Fruit fly (Drosophila melanogaster) Kc167 (cell line): ENCODE data around the gene CG4313.

Experiments used
- Myc ChIP-seq: fragments of >200 bp; optimal IDR thresholded peaks from 2 replicates; lab custom pipeline; 2017; ENCODE audit warnings: missing external identifiers
- Sin3A ChIP-seq: fragments of >200 bp; optimal IDR thresholded peaks from 2 replicates; lab custom pipeline; 2018; ENCODE audit warnings: missing external identifiers
- h ChIP-seq: fragments of >200 bp; optimal IDR thresholded peaks from 3 replicates; lab custom pipeline; 2018; ENCODE audit warnings: missing external identifiers
- insv ChIP-seq: fragments of >200 bp; optimal IDR thresholded peaks from 3 replicates; lab custom pipeline; 2018; ENCODE audit warnings: missing external identifiers
- psq ChIP-seq: fragments of >200 bp; optimal IDR thresholded peaks from 2 replicates; lab custom pipeline; 2017; ENCODE audit warnings: missing external identifiers
- ttk ChIP-seq: sonication (Bioruptor generic); optimal IDR thresholded peaks from 2 replicates; lab custom pipeline; 2017; ENCODE audit warnings: missing external identifiers

The CG4313 gene

DNA sequence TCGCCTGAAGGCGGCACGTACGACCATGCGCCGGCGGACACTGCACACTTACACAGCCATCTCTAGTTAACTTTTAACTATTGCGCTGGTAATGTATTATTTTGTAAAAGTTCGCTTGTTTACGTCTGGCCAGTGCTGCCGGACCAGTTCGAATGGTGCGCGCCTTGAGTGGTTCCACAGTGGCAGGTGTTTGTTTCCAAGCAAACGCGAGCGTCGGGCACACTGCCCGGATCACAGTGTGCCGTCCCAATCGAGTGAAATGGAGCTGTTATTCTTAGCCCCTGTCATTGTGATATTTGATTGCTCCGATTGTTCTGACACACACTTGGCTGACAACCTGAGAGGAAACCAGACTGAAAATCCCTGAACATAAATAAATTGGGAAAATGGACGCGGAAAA is 31.7 kb downstream of the CG4313 start, which contains the start of gene CG4199:
Gene CG4199, minus strand, starts transcription at position 159 of the 400 bp plus-strand sequence.
- TF ChIP-seq ttk (lab: Kevin White, UChicago) (no peak), insv (no peak), Sin3A (lab: Kevin White, UChicago) (no peak), Myc (lab: Kevin White, UChicago) (no peak), h (lab: Kevin White, UChicago) (no peak), psq (no peak)

DNA sequence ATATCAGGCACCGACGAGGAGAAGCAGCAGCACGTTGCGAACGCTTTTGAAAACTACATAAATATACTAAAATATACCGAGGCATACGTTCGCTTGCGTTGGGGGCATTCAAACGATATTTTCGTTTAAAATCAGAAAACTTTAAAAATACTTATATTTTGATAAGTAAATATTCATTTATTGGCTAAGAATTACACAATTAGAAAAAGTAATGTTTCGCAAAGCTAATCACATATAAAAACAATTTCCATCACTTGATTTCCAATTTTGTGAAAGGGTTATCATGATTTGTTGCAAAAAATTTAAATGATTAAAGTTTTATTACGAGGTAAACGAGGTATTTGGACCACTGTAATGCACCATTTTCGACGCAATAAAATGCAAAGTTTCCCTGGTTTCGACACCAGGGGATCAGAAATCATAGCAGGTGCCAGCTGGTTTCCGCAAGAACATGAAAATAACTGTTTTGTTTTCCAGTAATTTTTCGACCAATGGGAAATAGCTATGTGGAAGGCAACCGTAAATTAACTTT is 34.2 kb downstream of the CG4313 start, which contains the start of gene CG4045:
Gene CG4045, minus strand, starts transcription at position 55 of the 532 bp plus-strand sequence.
- TF ChIP-seq psq = no peak
- TF ChIP-seq Myc (lab: Kevin White, UChicago) = no peak
- TF ChIP-seq Sin3A (lab: Kevin White, UChicago) = no peak
- no peak for TF ChIP-seq ttk (lab: Kevin White, UChicago)
- no peak for TF ChIP-seq h (lab: Kevin White, UChicago)
- no peak for TF ChIP-seq insv

DNA sequence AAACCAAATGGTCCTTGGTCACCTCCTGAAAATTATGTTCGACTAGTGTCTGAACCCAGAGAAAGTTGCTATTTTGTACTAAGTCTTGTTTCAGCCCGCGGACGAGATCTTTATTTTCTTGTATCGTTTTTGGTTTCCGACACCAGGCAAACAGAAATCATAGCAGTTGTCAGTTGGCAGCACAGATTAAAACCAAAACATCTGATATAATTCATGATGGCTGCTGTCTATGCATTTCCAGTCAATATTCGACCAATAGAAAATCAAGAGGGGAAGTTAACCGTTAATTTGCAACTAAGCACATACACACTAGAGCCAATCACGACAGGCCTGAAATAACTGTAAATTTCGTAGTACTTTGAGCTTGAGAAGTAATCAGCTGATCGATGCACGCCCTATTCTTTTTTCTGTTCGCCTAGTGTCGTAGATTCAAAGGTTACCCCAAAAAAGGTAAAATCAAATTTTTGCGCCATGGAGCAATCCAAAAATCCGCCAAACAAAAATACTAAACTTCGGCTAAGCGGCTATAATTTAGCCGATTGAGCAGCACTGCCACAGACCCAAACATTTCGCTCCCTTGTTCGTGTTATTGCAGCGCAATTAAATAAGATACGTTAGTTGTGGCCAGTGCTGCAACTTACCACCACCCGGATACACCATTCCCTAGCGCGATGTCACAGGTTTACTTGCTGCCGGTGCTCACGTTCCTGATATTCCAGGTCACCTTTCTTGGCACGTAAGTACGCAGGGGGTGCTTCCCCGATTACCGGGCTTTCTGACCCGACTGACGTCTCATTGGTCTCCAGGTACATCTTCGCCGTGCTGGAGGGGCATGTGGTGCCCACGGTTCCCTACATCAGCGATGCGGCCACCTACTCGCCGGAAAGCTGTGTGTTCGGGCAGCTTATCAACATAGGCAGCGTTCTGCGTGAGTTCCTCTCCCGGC is 35.0 kb downstream of the CG4313 start, which contains the start of gene CG4025:
Gene CG4025, plus strand, starts transcription at position 555 of the 946 bp plus-strand sequence.
- no peak for TF ChIP-seq h (lab: Kevin White, UChicago)
- no peak for TF ChIP-seq Myc (lab: Kevin White, UChicago)
- TF ChIP-seq Sin3A (lab: Kevin White, UChicago) = no peak
- TF ChIP-seq ttk (lab: Kevin White, UChicago) = no peak
- TF ChIP-seq psq = no peak
- TF ChIP-seq insv = no peak

DNA sequence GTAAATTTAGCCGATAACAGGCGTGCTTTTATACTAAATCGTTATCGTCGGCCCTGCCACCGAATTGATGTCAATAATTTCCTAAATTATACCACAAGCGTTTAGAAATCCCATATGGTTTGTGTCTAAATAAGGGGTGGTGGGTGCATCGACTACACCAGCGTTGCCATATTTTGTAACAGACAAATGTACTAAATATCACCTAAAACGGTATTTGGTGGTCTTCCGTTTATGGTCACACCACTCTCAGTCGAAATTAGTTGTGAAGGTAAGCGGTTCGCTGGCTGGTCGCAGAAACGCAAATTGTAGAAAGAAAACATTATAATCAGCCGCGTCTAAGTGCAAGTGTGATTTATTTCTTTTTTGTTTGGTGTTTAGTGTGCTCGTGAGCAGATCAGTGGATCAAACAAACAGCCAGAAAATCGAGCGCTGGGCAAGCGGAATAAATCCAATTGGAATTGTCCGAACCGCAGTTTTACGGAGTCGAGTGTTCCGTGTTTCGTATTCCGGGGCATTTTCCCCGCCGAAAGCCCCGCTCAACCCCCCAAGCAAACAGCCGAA is 38.8 kb downstream of the CG4313 start, which contains the start of the genes CG16903 and Unc-76:
Gene CG16903, minus strand, starts transcription at position 39 of the 561 bp plus-strand sequence.
Gene Unc-76, plus strand, starts transcription at position 244 of the 561 bp plus-strand sequence.
- TF ChIP-seq Myc (lab: Kevin White, UChicago) = no peak
- TF ChIP-seq psq = no peak
- TF ChIP-seq Sin3A (lab: Kevin White, UChicago) = no peak
- no peak for TF ChIP-seq h (lab: Kevin White, UChicago)
- TF ChIP-seq insv = no peak
- TF ChIP-seq ttk (lab: Kevin White, UChicago) = no peak

DNA sequence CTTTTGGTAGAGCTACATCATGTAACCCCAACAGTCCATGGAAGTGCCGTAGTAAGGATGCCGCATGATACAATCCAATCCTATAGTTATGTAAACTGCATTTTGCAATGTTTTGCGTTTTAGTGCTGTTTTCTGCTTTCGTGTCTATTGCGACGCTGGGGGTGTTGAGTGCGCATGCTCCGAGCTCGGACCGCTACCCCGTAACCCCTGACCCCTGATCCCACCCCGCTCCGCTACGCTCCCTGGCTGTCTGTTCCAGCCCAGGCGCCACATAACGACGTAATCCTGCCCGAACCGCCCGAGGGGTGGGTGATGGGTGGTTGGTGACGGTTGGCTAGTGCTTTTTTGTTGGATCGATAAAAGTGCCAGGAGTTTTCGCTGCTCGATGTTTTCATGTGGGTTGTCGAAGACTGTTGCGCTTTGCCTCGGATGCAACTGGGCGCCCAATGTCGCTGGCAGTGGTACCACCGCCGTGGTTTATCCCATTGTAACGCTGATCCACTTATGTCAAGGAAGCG is 40.2 kb downstream of the CG4313 start:
- TF ChIP-seq Sin3A (lab: Kevin White, UChicago) (no peak), psq (no peak), Myc (lab: Kevin White, UChicago) (no peak), ttk (lab: Kevin White, UChicago) (no peak), h (lab: Kevin White, UChicago) (no peak), insv (no peak)

DNA sequence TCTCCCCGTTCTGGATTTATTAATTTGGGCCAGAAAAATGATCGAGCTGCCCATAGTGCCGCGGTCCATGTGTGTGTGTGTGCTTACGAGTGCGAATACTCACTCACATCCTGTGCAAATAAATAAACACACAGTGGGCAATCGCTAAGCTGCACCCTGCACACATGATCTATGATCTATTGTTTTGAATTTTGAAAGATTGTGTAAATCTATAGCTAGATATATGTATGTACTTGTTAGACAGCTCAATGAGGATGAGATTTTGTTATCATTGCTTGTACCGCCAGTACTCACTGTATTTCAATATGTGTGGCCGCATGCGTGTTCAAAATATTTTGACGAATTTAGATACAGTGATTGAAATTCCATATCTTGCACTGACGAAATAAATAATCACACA is 41.4 kb downstream of the CG4313 start:
- TF ChIP-seq insv (no peak), psq (no peak), Myc (lab: Kevin White, UChicago) (no peak), ttk (lab: Kevin White, UChicago) (no peak), h (lab: Kevin White, UChicago) (no peak), Sin3A (lab: Kevin White, UChicago) (no peak)

DNA sequence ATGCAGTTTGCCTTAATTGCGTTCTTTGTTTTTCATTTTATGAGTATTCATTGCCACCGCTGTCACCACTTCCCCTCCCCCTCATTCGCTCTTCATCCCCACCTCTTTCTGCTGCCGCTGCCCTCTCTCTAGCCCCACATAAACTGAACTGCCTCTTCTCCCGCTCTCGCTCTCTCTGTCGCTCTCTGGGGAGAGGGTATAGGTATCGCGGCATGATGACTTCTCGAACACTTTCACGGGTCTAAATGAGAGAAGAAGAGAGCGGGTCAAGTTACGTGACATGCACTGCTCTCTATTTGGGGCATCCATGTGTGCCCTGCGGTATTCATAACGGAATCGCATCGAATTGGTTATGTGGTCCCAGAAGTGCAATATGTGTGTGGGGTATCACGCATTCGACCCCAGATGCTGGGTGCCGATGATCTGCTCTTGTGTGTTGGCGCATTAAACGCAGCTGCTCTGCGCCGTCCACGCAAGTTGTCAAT is 42.1 kb downstream of the CG4313 start:
- TF ChIP-seq psq (no peak), insv (no peak), h (lab: Kevin White, UChicago) (no peak)

DNA sequence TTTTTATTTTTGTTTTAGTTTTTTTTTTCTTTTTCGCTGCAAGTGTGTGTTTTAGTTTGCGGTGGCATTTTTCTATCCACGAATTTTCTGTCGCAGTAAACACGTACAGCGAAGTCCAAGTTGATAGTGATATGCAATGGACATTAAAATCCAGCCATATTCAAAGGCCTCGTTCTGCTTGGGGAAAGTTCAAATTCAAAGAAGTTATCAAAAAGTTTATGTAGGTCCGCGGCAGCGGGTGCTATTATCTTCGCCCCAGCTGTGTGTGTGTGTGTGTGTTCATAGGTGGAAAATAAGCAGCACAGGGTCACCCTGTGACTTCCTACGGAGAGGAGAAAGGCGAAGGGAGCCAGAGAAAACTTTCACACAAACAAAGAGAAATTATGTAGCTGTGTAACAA is 45.8 kb downstream of the CG4313 start:
- TF ChIP-seq h (lab: Kevin White, UChicago) (no peak), Sin3A (lab: Kevin White, UChicago) (no peak), Myc (lab: Kevin White, UChicago) (no peak), ttk (lab: Kevin White, UChicago) (no peak), psq (no peak), insv (no peak)

DNA sequence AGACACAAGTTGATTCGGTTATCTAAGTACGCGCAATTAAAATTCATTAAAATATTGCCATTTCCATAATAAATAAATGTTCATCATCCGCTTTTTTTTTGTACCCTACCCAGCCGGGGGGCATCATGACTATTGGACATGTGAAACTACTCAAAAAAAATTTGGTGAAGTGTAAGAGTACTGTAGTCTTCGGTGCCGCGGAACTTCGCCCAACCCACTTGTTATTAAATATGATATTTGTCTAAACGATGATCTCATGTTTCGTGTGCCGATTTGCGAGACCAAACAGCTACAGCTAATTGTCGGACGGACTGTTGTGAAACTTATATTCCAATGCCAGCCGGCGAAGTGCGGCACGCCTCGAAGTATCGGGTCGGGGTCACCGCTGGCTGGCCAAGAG is 47.1 kb downstream of the CG4313 start:
- TF ChIP-seq h (lab: Kevin White, UChicago) (no peak), Myc (lab: Kevin White, UChicago) (no peak), ttk (lab: Kevin White, UChicago) (no peak), insv (no peak), psq (no peak), Sin3A (lab: Kevin White, UChicago) (no peak)

DNA sequence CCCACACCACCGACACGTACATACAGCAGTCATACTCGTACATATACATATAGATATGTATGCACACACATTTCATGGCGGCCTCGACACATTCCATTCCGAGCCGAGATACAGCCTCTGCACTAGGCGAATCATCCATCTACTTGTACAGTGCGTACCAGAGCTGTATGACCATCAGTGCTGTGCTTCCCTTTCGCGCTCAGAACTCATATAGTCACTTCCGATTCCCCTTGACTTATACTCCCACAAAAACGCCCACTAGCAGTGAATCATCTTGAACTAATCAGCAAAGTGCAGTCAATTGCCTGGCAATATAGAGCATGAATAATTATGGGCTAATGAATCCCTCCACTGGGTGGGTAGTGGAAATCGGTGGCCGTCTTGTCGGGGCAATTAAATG is 48.1 kb downstream of the CG4313 start:
- no peak for TF ChIP-seq psq
- TF ChIP-seq ttk (lab: Kevin White, UChicago) = no peak
- TF ChIP-seq Myc (lab: Kevin White, UChicago) = no peak
- TF ChIP-seq h (lab: Kevin White, UChicago) = no peak
- no peak for TF ChIP-seq Sin3A (lab: Kevin White, UChicago)
- no peak for TF ChIP-seq insv

DNA sequence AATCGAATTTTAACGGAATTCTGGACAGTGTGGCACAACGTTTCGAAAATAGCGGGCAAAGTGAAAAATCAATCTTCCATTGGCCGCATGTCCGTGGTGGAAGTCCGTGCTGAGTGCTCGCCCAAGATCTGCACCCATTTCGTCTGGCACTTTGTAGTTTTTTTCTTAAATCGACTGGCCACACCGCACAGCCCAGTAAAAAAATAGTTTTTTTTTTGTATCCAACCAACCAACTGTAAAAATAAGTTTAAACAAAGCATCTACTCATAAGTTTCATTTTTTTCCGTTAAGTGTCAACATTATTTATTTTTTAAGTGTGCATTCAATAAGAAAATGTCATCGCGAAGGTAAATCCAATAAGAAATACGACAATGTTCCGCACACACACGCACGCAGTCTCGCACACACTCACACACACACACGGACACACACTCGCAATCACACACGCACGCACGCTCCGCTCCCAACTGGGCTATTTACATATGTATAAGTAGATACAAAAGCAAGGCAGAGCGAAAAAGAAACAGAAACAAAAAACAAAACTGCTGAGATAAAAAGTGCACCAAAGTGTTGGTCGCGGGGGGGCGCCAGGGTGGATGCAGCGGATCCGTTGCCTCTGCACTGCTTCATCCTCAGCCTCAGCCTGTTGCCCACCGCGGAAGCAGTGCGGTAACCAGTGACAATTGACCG is 52.5 kb downstream of the CG4313 start, which contains the start of gene csw:
Gene csw, plus strand, starts transcription at position 163 of the 690 bp plus-strand sequence.
- TF ChIP-seq Sin3A (lab: Kevin White, UChicago) = no peak
- no peak for TF ChIP-seq psq
- no peak for TF ChIP-seq Myc (lab: Kevin White, UChicago)
- no peak for TF ChIP-seq insv
